Worm (Caenorhabditis elegans): Measurements from ENCODE around the gene uvs-1.

DNA sequence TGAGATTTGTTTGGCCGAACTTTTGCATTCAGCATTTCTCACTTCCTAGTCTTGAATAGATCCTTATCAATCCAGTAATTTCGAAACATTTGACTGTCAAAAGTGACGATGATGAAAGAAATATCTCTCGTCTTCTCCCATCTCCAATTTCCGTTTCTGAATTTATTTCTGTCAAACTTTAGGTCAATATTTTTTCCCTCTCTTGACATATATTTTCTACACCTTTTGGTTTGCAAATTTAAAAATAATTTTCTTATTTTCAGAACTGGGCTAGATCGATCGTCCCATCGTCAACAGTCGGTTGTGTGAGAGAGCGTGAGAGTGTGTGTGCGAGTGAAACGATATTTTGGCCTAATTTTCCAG, 774 bp upstream of the uvs-1 start, which contains the start of gene xpo-1:
- TF ChIP-seq pat-9 (tag; optimal IDR thresholded peaks at IDR 0.05) (no peak), pag-3 (tag; optimal IDR thresholded peaks at IDR 0.05; ENCODE audit: borderline replicate concordance) (no peak)
